Worm (Caenorhabditis elegans) whole organism, L1 larva: Measurements from ENCODE around the gene dnbp-1.

ENCODE experiments used
- ceh-63 ChIP-seq: fragments of 200-800 bp; sonication (Bioruptor generic); optimal IDR thresholded peaks from 2 replicates; lab custom pipeline; 2018; ENCODE audit warnings: mild to moderate bottlenecking, missing genetic modification characterization, missing compliant biosample characterization
- efl-3 ChIP-seq: fragments of 200-800 bp; sonication (Bioruptor generic); optimal IDR thresholded peaks from 2 replicates; lab custom pipeline; 2018; ENCODE audit warnings: mild to moderate bottlenecking, missing genetic modification characterization, missing compliant biosample characterization
- fos-1 ChIP-seq: fragments of 150-350 bp; optimal IDR thresholded peaks from 2 replicates; lab custom pipeline; 2014; ENCODE audit warnings: missing biosample characterization, missing genetic modification characterization
- nhr-11 ChIP-seq: fragments of 150-350 bp; optimal IDR thresholded peaks from 2 replicates; lab custom pipeline; 2014; ENCODE audit warnings: missing biosample characterization, missing genetic modification characterization
- nhr-20 ChIP-seq: sonication (generic microtip); optimal IDR thresholded peaks from 2 replicates; lab custom pipeline; 2016; ENCODE audit warnings: mild to moderate bottlenecking, missing genetic modification characterization, missing compliant biosample characterization
- pax-3 ChIP-seq: fragments of 200-800 bp; sonication (Bioruptor generic); optimal IDR thresholded peaks from 2 replicates; lab custom pipeline; 2018; ENCODE audit warnings: mild to moderate bottlenecking, missing genetic modification characterization, moderate library complexity, missing compliant biosample characterization
- snu-23 ChIP-seq: sonication (generic microtip); optimal IDR thresholded peaks from 2 replicates; lab custom pipeline; 2016; ENCODE audit warnings: missing genetic modification characterization, missing compliant biosample characterization
- ztf-11 ChIP-seq, 2 experiments: sonication (generic microtip); optimal IDR thresholded peaks; 2 replicates each; lab custom pipeline; 2016 to 2017; ENCODE audit warnings: missing genetic modification characterization in 2 of 2, missing biosample characterization in 1 of 2, missing compliant biosample characterization in 1 of 2

The dnbp-1 gene

DNA sequence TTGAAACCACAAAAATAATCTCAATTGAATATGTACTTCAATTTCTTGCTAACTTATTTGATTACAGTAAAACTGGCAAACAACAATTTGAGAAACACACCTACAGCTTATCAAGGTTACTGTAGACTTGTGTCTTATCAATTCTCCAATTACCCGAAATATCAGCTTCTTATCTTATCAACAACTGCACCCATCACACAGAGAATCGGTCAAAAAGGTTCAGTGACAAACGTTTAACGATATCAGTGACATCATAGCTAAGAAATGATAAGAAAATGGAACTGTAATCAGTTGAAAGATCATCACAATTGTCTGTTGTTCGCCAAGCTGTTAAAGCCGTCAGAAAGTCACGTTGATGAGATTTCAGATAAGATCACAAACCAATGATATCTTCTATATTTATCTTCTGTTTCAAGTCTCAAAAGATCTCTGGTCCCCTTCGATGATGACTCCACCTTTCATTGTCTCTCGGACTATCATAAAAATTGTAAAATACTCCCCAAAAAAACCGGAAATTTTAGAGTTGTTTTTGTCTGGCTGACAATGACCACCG, 60.4 kb downstream of the dnbp-1 start (continued):
- TF ChIP-seq ztf-11 (tag; optimal IDR thresholded peaks at IDR 0.05; lab: Kevin White, UChicago) (no peak), nhr-11 (tag; lab: Kevin White, UChicago) (no peak), pax-3 (tag; lab: Kevin White, UChicago) (peak; percentile 64), nhr-20 (tag; lab: Kevin White, UChicago) (peak; percentile 77), efl-3 (no peak), snu-23 (no peak), ceh-63 (no peak), fos-1 (peak; percentile 27)
